Fruit fly (Drosophila melanogaster) whole organism, pupa: ENCODE data around the gene Ssb-c31a.

Experiments used
- CG12605 ChIP-seq: fragments of 200-800 bp; sonication (Bioruptor generic); IDR thresholded peaks from 2 replicates; pipeline ENCODE4 v1.3.6; 2022; ENCODE audit warnings: missing biosample characterization, missing genetic modification characterization
- CG13204 ChIP-seq: fragments of 200-800 bp; sonication (Bioruptor generic); optimal IDR thresholded peaks from 2 replicates; lab custom pipeline; 2018; ENCODE audit warnings: missing biosample characterization, mild to moderate bottlenecking, missing genetic modification characterization, moderate library complexity
- CG14655 ChIP-seq: fragments of 200-800 bp; sonication (Bioruptor generic); optimal IDR thresholded peaks from 3 replicates; lab custom pipeline; 2017; ENCODE audit warnings: mild to moderate bottlenecking, missing biosample characterization, missing genetic modification reagents, missing genetic modification characterization
- CG15710 ChIP-seq: fragments of 200-800 bp; sonication (Bioruptor generic); optimal IDR thresholded peaks from 2 replicates; lab custom pipeline; 2018; ENCODE audit warnings: missing biosample characterization, mild to moderate bottlenecking, missing genetic modification characterization, moderate library complexity
- CG17806 ChIP-seq: fragments of 200-800 bp; sonication (Bioruptor generic); optimal IDR thresholded peaks from 2 replicates; lab custom pipeline; 2018; ENCODE audit warnings: missing biosample characterization, mild to moderate bottlenecking, missing genetic modification characterization, moderate library complexity
- CG32121 ChIP-seq: fragments of 200-800 bp; sonication (Bioruptor generic); IDR thresholded peaks from 2 replicates; pipeline ENCODE4 v1.3.6; 2022; ENCODE audit warnings: missing biosample characterization, missing genetic modification characterization
- CG34367 ChIP-seq: fragments of 200-800 bp; sonication (Bioruptor generic); optimal IDR thresholded peaks from 2 replicates; lab custom pipeline; 2018; ENCODE audit warnings: missing biosample characterization, mild to moderate bottlenecking, missing genetic modification characterization
- CG4496 ChIP-seq: fragments of 200-800 bp; sonication (Bioruptor generic); IDR thresholded peaks from 3 replicates; pipeline ENCODE4 v1.3.6; 2022; ENCODE audit warnings: missing biosample characterization, missing genetic modification characterization
- CG8159 ChIP-seq: fragments of 200-800 bp; sonication (Bioruptor generic); optimal IDR thresholded peaks from 3 replicates; lab custom pipeline; 2018; ENCODE audit warnings: missing biosample characterization, mild to moderate bottlenecking, missing genetic modification characterization, moderate library complexity
- CG8301 ChIP-seq: fragments of 200-800 bp; sonication (Bioruptor generic); optimal IDR thresholded peaks from 2 replicates; lab custom pipeline; 2018; ENCODE audit warnings: missing biosample characterization, mild to moderate bottlenecking, missing genetic modification characterization
- CG9948 ChIP-seq: fragments of 200-800 bp; sonication (Bioruptor generic); optimal IDR thresholded peaks from 2 replicates; lab custom pipeline; 2018; ENCODE audit warnings: missing biosample characterization, mild to moderate bottlenecking, missing genetic modification characterization, moderate library complexity
- D1 ChIP-seq: fragments of 200-800 bp; sonication (Bioruptor generic); optimal IDR thresholded peaks from 2 replicates; lab custom pipeline; 2018; ENCODE audit warnings: missing biosample characterization, mild to moderate bottlenecking, missing genetic modification characterization, moderate library complexity
- EcR ChIP-seq: fragments of 200-800 bp; sonication (Bioruptor generic); optimal IDR thresholded peaks from 3 replicates; lab custom pipeline; 2019; ENCODE audit warnings: missing biosample characterization, missing genetic modification characterization, mild to moderate bottlenecking, moderate library complexity, missing genetic modification reagents
- Ets98B ChIP-seq: fragments of 200-800 bp; sonication (Bioruptor generic); IDR thresholded peaks from 2 replicates; pipeline ENCODE4 v1.3.6; 2022; ENCODE audit warnings: missing biosample characterization, missing genetic modification characterization
- Pif1A ChIP-seq: fragments of 200-800 bp; sonication (Bioruptor generic); optimal IDR thresholded peaks from 3 replicates; lab custom pipeline; 2016; ENCODE audit warnings: missing biosample characterization, missing genetic modification characterization
- Pif1B ChIP-seq: fragments of 200-800 bp; sonication (Bioruptor generic); optimal IDR thresholded peaks from 3 replicates; lab custom pipeline; 2016; ENCODE audit warnings: missing biosample characterization, missing genetic modification characterization
- Snoo ChIP-seq: fragments of 200-800 bp; sonication (Bioruptor generic); optimal IDR thresholded peaks from 3 replicates; lab custom pipeline; 2017; ENCODE audit warnings: missing biosample characterization, mild to moderate bottlenecking, missing genetic modification characterization, inconsistent platforms
- fd96Ca ChIP-seq: fragments of 200-800 bp; sonication (Bioruptor generic); IDR thresholded peaks from 3 replicates; pipeline ENCODE4 v1.3.6; 2022; ENCODE audit warnings: missing biosample characterization, missing genetic modification characterization
- gl ChIP-seq: fragments of 200-800 bp; sonication (Bioruptor generic); optimal IDR thresholded peaks from 2 replicates; lab custom pipeline; 2018; ENCODE audit warnings: missing biosample characterization, mild to moderate bottlenecking, missing genetic modification characterization
- rn ChIP-seq: fragments of 200-800 bp; sonication (Bioruptor generic); IDR thresholded peaks from 2 replicates; pipeline ENCODE4 v1.3.6; 2022; ENCODE audit warnings: missing biosample characterization, missing genetic modification characterization

Ssb-c31a gene

DNA sequence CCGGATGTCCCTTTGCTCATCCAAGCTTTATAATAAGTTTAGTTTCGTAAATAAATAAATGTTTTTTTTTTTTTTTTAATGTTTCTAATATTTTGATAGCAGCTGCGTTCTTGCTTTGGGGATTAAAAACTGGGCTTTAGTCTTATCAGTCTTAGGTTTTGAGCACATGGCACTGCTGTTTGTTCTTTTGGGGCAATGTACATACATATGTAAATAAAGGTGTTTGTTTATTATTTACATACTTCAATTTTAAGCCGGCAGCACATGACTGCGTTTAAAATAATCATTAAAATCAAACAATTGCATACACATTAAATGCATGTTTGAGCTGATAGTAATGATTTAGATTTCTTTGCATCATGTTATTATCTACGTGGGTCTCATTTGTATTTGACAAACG lies 46.9 kb upstream of the Ssb-c31a start:
- TF ChIP-seq CG12605 (GFP tag; lab: Robert Waterston, UW) (no peak), CG32121 (GFP tag; lab: Robert Waterston, UW) (no peak), Snoo (no peak), CG34367 (tag; lab: Kevin White, UChicago) (no peak), CG17806 (tag; lab: Kevin White, UChicago) (no peak), CG14655 (GFP tag; lab: Kevin White, UChicago) (no peak), D1 (tag; lab: Kevin White, UChicago) (no peak), Pif1B (no peak), EcR (GFP tag; lab: Kevin White, UChicago) (no peak), CG8301 (tag; lab: Kevin White, UChicago) (no peak)

DNA sequence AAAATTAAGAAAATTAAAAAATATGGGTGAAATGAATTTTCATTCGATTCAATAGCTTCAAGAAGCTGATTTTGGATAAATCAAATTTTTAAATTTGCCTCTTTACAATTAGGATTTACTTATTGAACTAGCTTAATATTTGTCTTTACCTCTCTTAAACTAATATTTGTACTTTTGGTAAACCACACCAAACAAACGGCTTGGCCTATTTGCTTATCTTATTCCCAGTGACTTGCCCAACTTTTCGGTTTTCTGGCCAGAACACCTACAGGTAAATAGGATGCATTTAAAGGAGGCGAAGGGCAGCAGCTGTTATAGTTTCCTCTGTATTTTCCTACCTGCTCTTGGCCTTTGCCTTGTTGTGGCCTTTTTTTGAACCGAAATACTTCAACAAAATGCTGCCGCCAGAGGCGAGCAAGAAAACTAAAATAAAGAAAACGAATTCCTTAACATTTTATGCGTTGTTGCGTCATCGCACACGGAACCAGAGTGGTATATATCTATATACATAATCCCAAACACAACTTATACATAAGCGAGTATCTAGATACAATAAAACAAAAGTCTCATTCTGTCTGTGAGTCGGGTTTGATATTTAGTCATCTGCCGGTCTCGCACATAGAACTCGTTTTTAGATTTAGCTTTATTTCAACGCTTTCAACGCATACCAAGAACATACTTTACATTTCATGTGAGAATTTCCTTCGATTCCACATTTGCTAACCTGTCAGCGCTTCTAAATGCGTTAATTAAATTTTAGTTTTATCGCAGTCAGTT lies 45.2 kb upstream of the Ssb-c31a start:
- TF ChIP-seq Pif1B (no peak), CG17806 (tag; lab: Kevin White, UChicago) (no peak), Ets98B (GFP tag; lab: Robert Waterston, UW) (no peak), CG14655 (GFP tag; lab: Kevin White, UChicago) (no peak), CG9948 (tag; lab: Kevin White, UChicago) (no peak), CG15710 (no peak), rn (no peak), CG4496 (GFP tag; lab: Robert Waterston, UW) (no peak), EcR (GFP tag; lab: Kevin White, UChicago) (no peak), D1 (tag; lab: Kevin White, UChicago) (no peak)

DNA sequence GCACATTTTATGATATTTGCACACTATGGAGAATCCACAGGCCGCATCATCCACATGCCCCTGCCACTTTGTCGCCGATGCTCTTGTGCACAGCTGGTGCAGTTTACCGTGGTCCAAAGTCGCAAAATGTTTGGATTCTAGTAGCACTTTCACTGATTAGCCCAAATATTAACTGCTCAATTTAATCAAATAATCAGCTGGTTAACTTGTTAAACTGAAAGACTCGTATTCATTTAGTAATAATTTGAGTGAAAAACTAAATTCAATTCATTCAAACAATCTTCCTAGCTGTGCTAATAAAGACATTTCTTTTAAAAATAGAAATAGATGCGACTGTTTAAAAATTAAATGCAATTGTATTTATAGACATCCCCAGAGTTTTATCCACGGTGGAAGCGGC lies 43.1 kb upstream of the Ssb-c31a start:
- TF ChIP-seq Pif1A (GFP tag; lab: Kevin White, UChicago) (peak; percentile 12), CG14655 (GFP tag; lab: Kevin White, UChicago) (peak; percentile 30), CG8159 (tag; lab: Kevin White, UChicago) (no peak), D1 (tag; lab: Kevin White, UChicago) (no peak), EcR (GFP tag; lab: Kevin White, UChicago) (no peak), CG32121 (GFP tag; lab: Robert Waterston, UW) (no peak), CG8301 (tag; lab: Kevin White, UChicago) (peak; percentile 25)

DNA sequence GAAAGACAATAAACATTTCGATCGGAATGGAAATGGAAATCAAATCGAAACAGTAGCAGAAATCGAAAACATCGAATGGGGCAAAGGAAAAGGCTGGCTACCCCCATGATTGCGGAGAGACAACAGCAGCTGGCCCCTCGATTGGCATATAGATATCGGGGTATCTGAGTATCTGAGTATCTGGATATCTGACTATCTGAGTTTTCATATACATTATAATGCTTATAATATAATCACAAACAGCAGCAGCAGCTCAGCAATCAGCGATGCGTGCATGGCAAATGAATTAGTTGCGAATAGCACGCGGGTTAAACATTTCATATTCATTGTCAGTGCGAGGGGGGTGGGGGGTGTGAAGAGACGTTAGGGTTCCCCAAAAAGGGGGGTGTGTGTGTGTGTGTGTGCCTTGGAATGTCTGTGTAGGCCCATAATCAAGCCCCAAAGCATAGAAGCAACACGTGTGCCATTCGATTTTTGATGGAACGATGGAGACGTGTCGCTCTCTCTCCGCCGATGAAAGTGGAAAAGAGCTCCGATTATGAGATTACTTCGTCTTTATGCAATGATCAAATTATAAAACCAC lies 40.5 kb upstream of the Ssb-c31a start:
- TF ChIP-seq CG4496 (GFP tag; lab: Robert Waterston, UW), result no peak
- TF ChIP-seq gl, result no peak
- TF ChIP-seq fd96Ca (GFP tag; lab: Robert Waterston, UW), result no peak
- no peak for TF ChIP-seq CG34367 (tag; lab: Kevin White, UChicago)
- no peak for TF ChIP-seq rn
- no peak for TF ChIP-seq Pif1B
- TF ChIP-seq CG17806 (tag; lab: Kevin White, UChicago), result no peak
- TF ChIP-seq CG12605 (GFP tag; lab: Robert Waterston, UW), result no peak
- TF ChIP-seq D1 (tag; lab: Kevin White, UChicago), result no peak
- no peak for TF ChIP-seq EcR (GFP tag; lab: Kevin White, UChicago)
- TF ChIP-seq CG14655 (GFP tag; lab: Kevin White, UChicago), result no peak

DNA sequence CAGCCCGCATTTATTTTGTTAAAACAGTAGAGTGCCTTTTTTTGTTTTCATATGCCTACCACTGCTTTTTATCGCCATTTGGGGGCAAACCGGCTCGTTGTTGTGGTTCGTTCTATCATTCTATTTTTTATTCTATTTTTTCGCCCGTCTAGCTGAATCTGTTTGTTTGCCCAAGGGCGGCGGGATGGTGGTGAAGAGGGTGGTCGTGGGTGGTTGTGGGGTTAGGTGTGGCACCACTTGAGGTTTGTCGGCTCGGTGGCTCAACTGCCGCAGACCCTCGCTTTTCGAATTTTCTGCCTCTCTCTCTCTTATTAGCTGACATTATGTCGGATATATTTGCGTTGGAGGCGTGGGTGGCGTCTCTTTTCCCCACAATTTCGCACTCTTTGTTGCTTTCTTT lies 39.6 kb upstream of the Ssb-c31a start:
- TF ChIP-seq CG32121 (GFP tag; lab: Robert Waterston, UW), result 0 out of 2 replicates have a peak, but pooled peaks have one; percentile 46
- TF ChIP-seq EcR (GFP tag; lab: Kevin White, UChicago), result no peak

DNA sequence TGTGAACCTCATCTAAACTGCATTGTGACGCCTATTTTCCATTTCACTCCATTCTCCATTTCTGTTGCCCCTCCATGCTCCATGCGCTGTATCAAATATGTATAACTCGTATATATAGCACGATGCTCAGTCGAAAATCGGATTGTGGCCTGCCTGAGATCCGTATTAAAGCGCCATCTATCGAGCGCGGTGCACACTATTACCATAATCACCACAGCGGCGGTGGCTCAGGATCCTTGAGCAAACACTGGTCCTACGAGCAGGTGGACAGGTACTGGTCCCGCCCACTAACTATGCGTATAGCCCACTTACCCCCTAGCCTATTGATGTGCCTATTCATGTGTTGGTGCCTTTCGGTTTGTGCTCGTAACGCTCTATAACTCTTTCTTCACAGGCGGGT lies 26.1 kb upstream of the Ssb-c31a start:
- TF ChIP-seq Pif1B, result no peak
- no peak for TF ChIP-seq fd96Ca (GFP tag; lab: Robert Waterston, UW)

DNA sequence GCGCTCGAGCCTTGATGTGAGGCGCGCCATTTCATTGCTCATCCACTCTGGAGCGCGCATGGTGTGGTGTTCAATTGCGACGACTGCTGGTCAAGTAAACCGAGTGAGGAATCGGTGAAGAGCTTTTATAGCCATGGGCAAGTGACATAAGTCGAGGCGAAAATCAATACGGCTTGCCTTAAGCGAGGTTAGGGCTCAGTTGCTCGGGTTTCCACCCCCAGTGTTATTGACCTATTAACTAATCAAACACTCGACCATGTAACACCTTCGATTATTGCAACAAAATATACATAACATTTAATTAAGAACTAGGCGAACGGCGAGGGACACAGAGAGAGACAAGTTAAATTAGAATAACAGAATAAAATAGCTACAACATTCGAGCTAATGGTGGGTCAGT lies 20.5 kb upstream of the Ssb-c31a start, which contains the start of gene CG34134:
Gene CG34134 (minus strand): TSS at position 101 of the 400 bp plus-strand sequence.
- TF ChIP-seq Ets98B (GFP tag; lab: Robert Waterston, UW) (no peak), CG8301 (tag; lab: Kevin White, UChicago) (no peak), CG34367 (tag; lab: Kevin White, UChicago) (no peak), rn (no peak), gl (no peak), Pif1B (no peak), EcR (GFP tag; lab: Kevin White, UChicago) (no peak), CG32121 (GFP tag; lab: Robert Waterston, UW) (no peak), D1 (tag; lab: Kevin White, UChicago) (no peak), CG13204 (GFP tag; lab: Kevin White, UChicago) (no peak)
